Worm (Caenorhabditis elegans) whole organism, young adult: ENCODE measurements around the gene T08G3.11.

Source experiments
- B0035.1 ChIP-seq: sonication (generic microtip); optimal IDR thresholded peaks from 2 replicates; lab custom pipeline; 2016; ENCODE audit warnings: missing genetic modification characterization, mild to moderate bottlenecking, missing compliant biosample characterization, missing genotype, missing genetic modification reagents
- C17E4.6 ChIP-seq: fragments of 200-800 bp; sonication (Bioruptor generic); IDR thresholded peaks from 2 replicates; pipeline ENCODE4 v1.3.6; 2022; ENCODE audit warnings: missing genetic modification reagents, missing genetic modification characterization, missing compliant biosample characterization
- F33H1.4 ChIP-seq: fragments of 200-800 bp; sonication (Bioruptor generic); IDR thresholded peaks from 2 replicates; pipeline ENCODE4 v1.3.6; 2022; ENCODE audit warnings: missing genetic modification reagents, missing genetic modification characterization, missing compliant biosample characterization
- F52B5.7 ChIP-seq: sonication (generic microtip); optimal IDR thresholded peaks from 2 replicates; lab custom pipeline; 2016; ENCODE audit warnings: mild to moderate bottlenecking, missing genetic modification characterization, missing compliant biosample characterization
- Y67H2A.10 ChIP-seq: fragments of 200-800 bp; sonication (Bioruptor generic); conservative IDR thresholded peaks from 2 replicates; pipeline ENCODE4 v1.3.6; 2022; ENCODE audit warnings: missing genetic modification reagents, missing genetic modification characterization, missing compliant biosample characterization
- ama-1 ChIP-seq, 3 experiments: fragments of 150-350 bp in 1 of 3; sonication (generic microtip) in 2 of 3; optimal IDR thresholded peaks; 2 replicates each; lab custom pipeline; 2014 to 2018; ENCODE audit warnings: missing biosample characterization in 2 of 3, missing genetic modification characterization in 2 of 3, missing genetic modification reagents in 2 of 3
- atf-7 ChIP-seq: sonication (generic microtip); optimal IDR thresholded peaks from 2 replicates; lab custom pipeline; 2017; ENCODE audit warnings: mild to moderate bottlenecking, missing genetic modification characterization, missing compliant biosample characterization
- ccch-3 ChIP-seq: fragments of 200-800 bp; sonication (Bioruptor generic); optimal IDR thresholded peaks from 2 replicates; lab custom pipeline; 2018; ENCODE audit warnings: mild to moderate bottlenecking, missing genetic modification characterization, missing compliant biosample characterization
- dpl-1 ChIP-seq: fragments of 150-350 bp; optimal IDR thresholded peaks from 2 replicates; lab custom pipeline; 2014; ENCODE audit warnings: missing biosample characterization, missing genetic modification reagents, missing genetic modification characterization
- mel-28 ChIP-seq: sonication (generic microtip); optimal IDR thresholded peaks from 2 replicates; lab custom pipeline; 2016; ENCODE audit warnings: borderline replicate concordance, mild to moderate bottlenecking, missing genetic modification characterization, missing compliant biosample characterization
- tlf-1 ChIP-seq: fragments of 200-800 bp; sonication (Bioruptor generic); optimal IDR thresholded peaks from 2 replicates; lab custom pipeline; 2018; ENCODE audit warnings: mild to moderate bottlenecking, missing genetic modification characterization, missing compliant biosample characterization
- unc-62 ChIP-seq: fragments of 150-350 bp; optimal IDR thresholded peaks from 2 replicates; lab custom pipeline; 2014; ENCODE audit warnings: missing biosample characterization, missing genetic modification reagents, missing genetic modification characterization
- zfh-2 ChIP-seq: fragments of 200-800 bp; sonication (Bioruptor generic); conservative IDR thresholded peaks from 2 replicates; pipeline ENCODE4 v1.3.6; 2022; ENCODE audit warnings: missing genetic modification reagents, missing genetic modification characterization, missing compliant biosample characterization

DNA sequence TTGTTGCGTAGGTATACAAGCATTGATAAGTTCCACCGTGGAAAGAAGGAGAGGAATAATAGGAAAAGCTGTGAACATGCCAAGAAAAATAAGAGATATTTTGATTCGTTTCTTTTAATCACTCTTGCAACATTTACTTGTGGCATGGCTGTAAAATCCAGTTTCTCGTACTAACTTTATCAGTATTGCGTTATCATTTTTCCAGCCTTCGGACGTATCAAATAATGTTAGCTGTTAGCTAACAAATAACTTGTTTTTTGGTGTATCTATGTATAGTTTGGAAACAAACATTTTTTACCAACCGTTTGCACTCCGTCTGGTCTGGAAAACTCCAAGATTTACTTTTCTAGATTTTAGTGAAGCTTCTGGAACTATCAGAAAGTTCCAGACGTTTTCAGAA is 45.7 kb downstream of the T08G3.11 start, which contains the start of gene clec-234:
- TF ChIP-seq Y67H2A.10 (no peak), B0035.1 (no peak), ama-1 (optimal IDR thresholded peaks at IDR 0.05; lab: Kevin White, UChicago) (no peak), ama-1 (GFP tag; optimal IDR thresholded peaks at IDR 0.05; lab: Kevin White, UChicago) (no peak), unc-62 (GFP tag; lab: Kevin White, UChicago) (no peak), tlf-1 (GFP tag; lab: Kevin White, UChicago) (no peak), F52B5.7 (tag; lab: Kevin White, UChicago) (no peak), ccch-3 (GFP tag; lab: Kevin White, UChicago) (no peak), F33H1.4 (GFP tag; lab: Robert Waterston, UW) (no peak), dpl-1 (no peak), C17E4.6 (GFP tag; lab: Robert Waterston, UW) (no peak), mel-28 (tag; lab: Kevin White, UChicago) (no peak), zfh-2 (no peak), atf-7 (tag; lab: Kevin White, UChicago) (no peak)
